Worm (Caenorhabditis elegans) whole organism, mixed stage, embryonic: ENCODE data around the gene dot-1.4.

Source experiments
- M03D4.4 ChIP-seq: sonication (generic microtip); optimal IDR thresholded peaks from 2 replicates; lab custom pipeline; 2017; ENCODE audit warnings: mild to moderate bottlenecking, missing genetic modification characterization, missing compliant biosample characterization
- bed-3 ChIP-seq: fragments of 200-800 bp; sonication (Bioruptor generic); optimal IDR thresholded peaks from 3 replicates; lab custom pipeline; 2018; ENCODE audit warnings: mild to moderate bottlenecking, missing genetic modification characterization, moderate library complexity, missing compliant biosample characterization
- blmp-1 ChIP-seq: fragments of 150-350 bp; optimal IDR thresholded peaks from 2 replicates; lab custom pipeline; 2014; ENCODE audit warnings: missing biosample characterization, missing genetic modification characterization
- ceh-39 ChIP-seq: fragments of 150-350 bp; optimal IDR thresholded peaks from 2 replicates; lab custom pipeline; 2014; ENCODE audit warnings: missing biosample characterization, missing genetic modification characterization
- ceh-43 ChIP-seq: fragments of 200-800 bp; sonication (Bioruptor generic); optimal IDR thresholded peaks from 2 replicates; lab custom pipeline; 2018; ENCODE audit warnings: mild to moderate bottlenecking, missing genetic modification characterization, moderate library complexity, missing compliant biosample characterization
- ceh-83 ChIP-seq: fragments of 200-800 bp; sonication (Bioruptor generic); optimal IDR thresholded peaks from 2 replicates; lab custom pipeline; 2018; ENCODE audit warnings: mild to moderate bottlenecking, missing genetic modification characterization, missing compliant biosample characterization
- ces-1 ChIP-seq: fragments of 150-350 bp; optimal IDR thresholded peaks from 2 replicates; lab custom pipeline; 2014; ENCODE audit warnings: missing biosample characterization, missing genetic modification reagents, missing genetic modification characterization
- cnd-1 ChIP-seq: fragments of 200-800 bp; sonication (Bioruptor generic); optimal IDR thresholded peaks from 2 replicates; lab custom pipeline; 2018; ENCODE audit warnings: mild to moderate bottlenecking, missing genetic modification characterization, missing compliant biosample characterization
- drap-1 ChIP-seq: fragments of 200-800 bp; sonication (Bioruptor generic); optimal IDR thresholded peaks from 3 replicates; lab custom pipeline; 2018; ENCODE audit warnings: mild to moderate bottlenecking, missing genetic modification characterization, missing compliant biosample characterization
- elt-1 ChIP-seq: sonication (generic microtip); optimal IDR thresholded peaks from 2 replicates; lab custom pipeline; 2017; ENCODE audit warnings: missing genetic modification characterization, mild to moderate bottlenecking, missing compliant biosample characterization, antibody characterized with exemption, moderate library complexity, borderline replicate concordance; ENCODE audit not compliant: insufficient read depth
- flh-1 ChIP-seq: fragments of 200-800 bp; sonication (Bioruptor generic); optimal IDR thresholded peaks from 2 replicates; lab custom pipeline; 2018; ENCODE audit warnings: mild to moderate bottlenecking, missing genetic modification characterization, moderate library complexity, missing compliant biosample characterization
- ham-2 ChIP-seq: fragments of 200-800 bp; sonication (Bioruptor generic); optimal IDR thresholded peaks from 2 replicates; lab custom pipeline; 2018; ENCODE audit warnings: mild to moderate bottlenecking, missing genetic modification characterization, missing compliant biosample characterization
- hlh-1 ChIP-seq: fragments of 150-350 bp; optimal IDR thresholded peaks from 2 replicates; lab custom pipeline; 2014; ENCODE audit warnings: missing biosample characterization, missing genetic modification reagents, missing genetic modification characterization
- lin-13 ChIP-seq: fragments of 150-350 bp; optimal IDR thresholded peaks from 2 replicates; lab custom pipeline; 2014; ENCODE audit warnings: missing biosample characterization, missing genetic modification characterization
- lin-32 ChIP-seq: fragments of 200-800 bp; sonication (Bioruptor generic); optimal IDR thresholded peaks from 2 replicates; lab custom pipeline; 2018; ENCODE audit warnings: mild to moderate bottlenecking, missing genetic modification characterization, missing compliant biosample characterization
- lsy-2 ChIP-seq: fragments of 150-350 bp; optimal IDR thresholded peaks from 2 replicates; lab custom pipeline; 2014; ENCODE audit warnings: missing biosample characterization, missing genetic modification characterization
- mab-5 ChIP-seq: fragments of 150-350 bp; optimal IDR thresholded peaks from 2 replicates; lab custom pipeline; 2014; ENCODE audit warnings: missing biosample characterization, missing genetic modification characterization
- mep-1 ChIP-seq: fragments of 150-350 bp; optimal IDR thresholded peaks from 2 replicates; lab custom pipeline; 2017; ENCODE audit warnings: missing biosample characterization, missing genetic modification reagents, missing genetic modification characterization, inconsistent platforms
- nhr-12 ChIP-seq: fragments of 150-350 bp; optimal IDR thresholded peaks from 2 replicates; lab custom pipeline; 2014; ENCODE audit warnings: missing biosample characterization, missing genetic modification characterization
- nhr-2 ChIP-seq: fragments of 150-350 bp; optimal IDR thresholded peaks from 2 replicates; lab custom pipeline; 2014; ENCODE audit warnings: missing biosample characterization, missing genetic modification characterization
- nhr-237 ChIP-seq: fragments of 150-350 bp; optimal IDR thresholded peaks from 2 replicates; lab custom pipeline; 2014; ENCODE audit warnings: missing biosample characterization, missing genetic modification characterization
- nhr-28 ChIP-seq: fragments of 150-350 bp; optimal IDR thresholded peaks from 2 replicates; lab custom pipeline; 2014; ENCODE audit warnings: missing biosample characterization, missing genetic modification characterization
- nhr-76 ChIP-seq: sonication (generic microtip); optimal IDR thresholded peaks from 2 replicates; lab custom pipeline; 2017; ENCODE audit warnings: missing biosample characterization, missing genetic modification characterization
- pha-4 ChIP-seq: fragments of 150-350 bp; optimal IDR thresholded peaks from 2 replicates; lab custom pipeline; 2018; ENCODE audit warnings: missing biosample characterization, missing genetic modification reagents, missing genetic modification characterization
- sem-2 ChIP-seq: fragments of 200-800 bp; sonication (Bioruptor generic); optimal IDR thresholded peaks from 2 replicates; lab custom pipeline; 2018; ENCODE audit warnings: mild to moderate bottlenecking, missing genetic modification characterization, missing compliant biosample characterization
- snpc-4 ChIP-seq: fragments of 150-350 bp; optimal IDR thresholded peaks from 2 replicates; lab custom pipeline; 2014; ENCODE audit warnings: missing biosample characterization, missing genetic modification characterization
- sptf-1 ChIP-seq: sonication (generic microtip); optimal IDR thresholded peaks from 2 replicates; lab custom pipeline; 2017; ENCODE audit warnings: mild to moderate bottlenecking, missing genetic modification characterization, moderate library complexity, missing compliant biosample characterization
- tbx-8 ChIP-seq: fragments of 200-800 bp; sonication (Bioruptor generic); optimal IDR thresholded peaks from 2 replicates; lab custom pipeline; 2018; ENCODE audit warnings: mild to moderate bottlenecking, missing genetic modification characterization, moderate library complexity, missing compliant biosample characterization
- unc-120 ChIP-seq: sonication (generic microtip); optimal IDR thresholded peaks from 2 replicates; lab custom pipeline; 2017; ENCODE audit warnings: missing genetic modification characterization, missing compliant biosample characterization; ENCODE audit not compliant: poor library complexity, severe bottlenecking
- unc-62 ChIP-seq: fragments of 150-350 bp; optimal IDR thresholded peaks from 2 replicates; lab custom pipeline; 2014; ENCODE audit warnings: missing biosample characterization, missing genetic modification reagents, missing genetic modification characterization
- zip-8 ChIP-seq: fragments of 150-350 bp; optimal IDR thresholded peaks from 2 replicates; lab custom pipeline; 2014; ENCODE audit warnings: missing biosample characterization, missing genetic modification characterization

dot-1.4 gene

DNA sequence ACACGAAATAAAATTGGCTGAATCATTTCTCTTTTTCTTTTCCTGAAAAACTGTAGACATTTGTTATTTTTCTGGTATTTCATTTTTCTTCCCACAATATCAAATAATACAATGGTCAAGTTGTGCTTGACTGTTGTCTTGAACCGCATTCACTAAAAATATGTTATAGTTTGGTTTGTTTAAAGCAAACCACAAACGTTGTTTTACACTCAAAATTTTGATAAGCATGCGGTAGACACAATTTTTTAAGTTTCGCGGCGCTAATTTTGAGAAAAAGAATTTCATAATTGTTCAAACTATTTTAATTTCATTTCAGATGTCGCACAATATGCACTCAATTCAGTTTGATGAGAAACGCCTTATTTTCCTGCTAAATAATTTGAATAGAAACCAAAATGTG, 23.7 kb upstream of the dot-1.4 start, which contains the start of gene T08D10.3:
Gene T08D10.3 (plus strand): TSS at position 301 of the 400 bp plus-strand sequence.
- TF ChIP-seq bed-3 (GFP tag; lab: Kevin White, UChicago) (no peak), lsy-2 (tag; lab: Kevin White, UChicago) (no peak), tbx-8 (no peak), zip-8 (tag; lab: Kevin White, UChicago) (no peak), nhr-28 (tag; lab: Kevin White, UChicago) (no peak), sptf-1 (no peak), cnd-1 (tag; lab: Kevin White, UChicago) (no peak), ham-2 (GFP tag; lab: Kevin White, UChicago) (no peak), snpc-4 (tag; lab: Kevin White, UChicago) (no peak), unc-62 (no peak), lin-32 (GFP tag; lab: Kevin White, UChicago) (no peak), nhr-76 (tag; lab: Kevin White, UChicago) (no peak), unc-120 (tag; lab: Kevin White, UChicago) (no peak), flh-1 (GFP tag; lab: Kevin White, UChicago) (no peak), mab-5 (no peak), nhr-2 (tag; lab: Kevin White, UChicago) (no peak), ces-1 (no peak)

DNA sequence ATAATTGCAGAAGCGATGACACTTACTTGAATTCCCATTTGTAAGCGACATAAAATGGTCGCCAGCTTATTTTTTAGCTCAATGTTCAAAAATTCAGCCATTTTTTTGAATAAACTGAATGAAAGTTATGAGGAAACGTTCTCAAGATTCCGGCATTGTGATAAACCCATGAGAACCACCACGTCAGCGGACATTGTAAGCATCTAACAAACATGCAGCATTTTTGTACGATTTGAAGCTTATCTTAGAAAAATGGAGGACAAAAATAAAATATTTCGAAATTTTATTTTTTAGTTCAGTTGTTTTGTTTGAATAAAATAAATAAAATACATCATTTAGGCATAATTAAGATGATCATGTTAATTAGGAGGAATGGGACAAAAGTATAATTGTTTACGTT, 21.8 kb upstream of the dot-1.4 start, which contains the start of gene T08D10.4:
Gene T08D10.4 (minus strand): TSS at position 101 of the 400 bp plus-strand sequence.
- TF ChIP-seq ham-2 (GFP tag; lab: Kevin White, UChicago) = no peak
- no peak for TF ChIP-seq hlh-1 (tag; lab: Kevin White, UChicago)
- no peak for TF ChIP-seq ceh-43 (GFP tag; lab: Kevin White, UChicago)
- TF ChIP-seq ceh-83 (GFP tag; lab: Kevin White, UChicago) = no peak
- no peak for TF ChIP-seq nhr-237 (tag; lab: Kevin White, UChicago)
- TF ChIP-seq drap-1 (GFP tag; lab: Kevin White, UChicago) = no peak
- TF ChIP-seq ces-1 = no peak
- TF ChIP-seq M03D4.4 = no peak

DNA sequence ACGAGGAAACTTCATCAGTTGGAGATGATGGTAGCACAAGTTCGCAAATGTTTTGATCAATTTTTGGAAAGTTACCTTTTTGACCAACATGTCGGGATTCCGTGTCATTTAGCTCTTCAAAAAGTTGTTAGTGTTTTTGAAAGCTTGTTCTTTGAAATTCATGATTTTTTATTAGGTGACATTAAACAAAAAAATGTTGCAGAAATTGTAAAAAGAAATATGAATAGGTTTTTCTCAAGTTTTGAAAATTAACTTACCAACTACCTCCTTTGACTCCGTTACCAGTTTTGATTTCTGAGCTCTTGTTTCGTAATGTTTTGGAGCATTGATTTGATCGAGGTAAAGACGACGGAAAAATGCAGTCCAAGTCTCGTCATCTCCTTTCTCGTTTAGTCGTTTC, 20.7 kb upstream of the dot-1.4 start:
- TF ChIP-seq nhr-28 (tag; lab: Kevin White, UChicago) (no peak), nhr-2 (tag; lab: Kevin White, UChicago) (no peak), elt-1 (tag; lab: Kevin White, UChicago) (no peak), nhr-12 (no peak), cnd-1 (tag; lab: Kevin White, UChicago) (no peak), ceh-43 (GFP tag; lab: Kevin White, UChicago) (no peak), lsy-2 (tag; lab: Kevin White, UChicago) (no peak)

DNA sequence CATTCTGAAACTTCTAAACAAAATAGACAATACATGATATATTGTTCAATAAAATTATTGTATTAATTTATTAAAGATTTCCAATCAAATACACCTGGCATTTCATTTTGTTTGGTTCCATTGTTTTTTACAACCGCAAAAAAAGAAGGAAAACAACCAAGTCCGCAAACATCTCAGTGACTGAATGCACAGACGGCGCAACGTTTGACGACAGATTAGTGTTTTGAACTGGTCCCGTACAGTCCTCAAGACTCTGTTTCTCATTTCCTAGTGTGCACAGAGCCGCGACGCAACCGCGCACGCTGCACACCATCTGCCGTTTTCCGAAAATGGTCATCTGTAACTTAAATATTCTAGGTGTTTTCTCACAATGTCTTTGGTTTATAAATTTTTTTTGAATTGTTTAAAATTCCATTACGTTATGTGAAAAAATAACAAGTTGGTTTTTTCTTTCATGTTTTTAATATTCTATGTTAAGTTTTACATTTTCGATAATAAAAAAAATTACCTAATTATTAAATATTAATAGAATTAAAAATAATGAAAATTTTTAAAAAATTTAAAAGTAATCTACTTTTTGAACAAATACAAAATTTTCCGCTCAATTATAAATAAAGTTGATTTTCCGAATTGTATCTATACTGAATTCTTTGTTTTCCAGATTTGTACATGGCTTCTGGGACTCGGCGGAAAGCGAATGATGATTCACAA, 16.9 kb upstream of the dot-1.4 start, which contains the start of gene lsd-1:
Gene lsd-1 (plus strand): TSS at position 661 of the 711 bp plus-strand sequence.
- TF ChIP-seq mep-1 (tag; lab: Kevin White, UChicago) = peak; percentile 29
- TF ChIP-seq cnd-1 (tag; lab: Kevin White, UChicago) = peak; percentile 85
- TF ChIP-seq nhr-12 = no peak
- TF ChIP-seq ceh-43 (GFP tag; lab: Kevin White, UChicago) = no peak
- no peak for TF ChIP-seq ham-2 (GFP tag; lab: Kevin White, UChicago)
- TF ChIP-seq ceh-39 (tag; lab: Kevin White, UChicago) = peak; percentile 32
- peak; percentile 3 for TF ChIP-seq lin-13 (tag; lab: Kevin White, UChicago)
- peak; percentile 1 for TF ChIP-seq pha-4 (tag; lab: Kevin White, UChicago)
- peak; percentile 52 for TF ChIP-seq lin-32 (GFP tag; lab: Kevin White, UChicago)

DNA sequence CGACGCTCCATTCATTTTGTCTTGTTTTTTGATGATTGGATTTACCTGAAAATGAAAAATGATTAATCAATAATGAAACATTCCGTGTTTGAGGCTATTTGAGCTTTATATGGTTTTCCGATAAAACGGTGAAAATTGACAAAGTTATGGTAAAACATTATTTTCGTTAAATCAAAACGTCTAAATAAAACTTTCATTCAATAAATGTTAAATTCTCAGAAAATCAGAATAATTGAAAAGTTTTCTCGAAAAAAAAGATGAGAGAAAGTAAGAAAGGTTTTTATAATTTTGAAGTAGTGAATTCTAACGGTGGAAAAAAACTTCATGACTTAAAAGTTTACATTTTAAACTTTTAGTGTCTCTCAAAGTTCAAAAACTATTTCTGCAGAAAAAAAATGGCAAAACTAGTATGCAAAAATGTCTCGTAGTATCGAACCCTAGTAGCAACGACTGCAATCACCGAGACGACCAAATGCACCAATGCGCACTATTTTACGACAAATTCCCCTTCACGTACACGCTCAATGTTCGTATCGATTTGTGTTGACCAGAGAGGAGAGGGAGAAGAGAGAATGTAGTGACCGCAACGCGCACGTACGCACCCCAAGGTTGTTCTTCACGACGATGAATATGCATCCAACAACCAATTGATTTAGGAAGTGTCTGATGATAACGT, 15.5 kb upstream of the dot-1.4 start, which contains the start of gene nfya-1:
Gene nfya-1 (minus strand): TSS at position 51 of the 676 bp plus-strand sequence.
- TF ChIP-seq nhr-12 (no peak), sem-2 (GFP tag; lab: Kevin White, UChicago) (no peak), hlh-1 (tag; lab: Kevin White, UChicago) (peak; percentile 62), blmp-1 (tag; lab: Kevin White, UChicago) (no peak), unc-120 (tag; lab: Kevin White, UChicago) (no peak), pha-4 (tag; lab: Kevin White, UChicago) (peak; percentile 28), ces-1 (peak; percentile 44), mep-1 (tag; lab: Kevin White, UChicago) (peak; percentile 38), cnd-1 (tag; lab: Kevin White, UChicago) (no peak), ceh-39 (tag; lab: Kevin White, UChicago) (peak; percentile 59), mab-5 (no peak), lin-13 (tag; lab: Kevin White, UChicago) (peak; percentile 32)
